Fruit fly (Drosophila melanogaster) ovary, adult (tissue): ENCODE results near the gene woc.
A peak's percentile ranks its signal among the peaks of the same experiment; 100 is the strongest.

Source experiments
- CG17801 ChIP-seq: fragments of 200-800 bp; optimal IDR thresholded peaks from 2 replicates; lab custom pipeline; 2019; ENCODE audit warnings: missing biosample characterization, mild to moderate bottlenecking, missing genetic modification characterization, moderate library complexity; ENCODE audit not compliant: partially characterized antibody

woc gene

DNA sequence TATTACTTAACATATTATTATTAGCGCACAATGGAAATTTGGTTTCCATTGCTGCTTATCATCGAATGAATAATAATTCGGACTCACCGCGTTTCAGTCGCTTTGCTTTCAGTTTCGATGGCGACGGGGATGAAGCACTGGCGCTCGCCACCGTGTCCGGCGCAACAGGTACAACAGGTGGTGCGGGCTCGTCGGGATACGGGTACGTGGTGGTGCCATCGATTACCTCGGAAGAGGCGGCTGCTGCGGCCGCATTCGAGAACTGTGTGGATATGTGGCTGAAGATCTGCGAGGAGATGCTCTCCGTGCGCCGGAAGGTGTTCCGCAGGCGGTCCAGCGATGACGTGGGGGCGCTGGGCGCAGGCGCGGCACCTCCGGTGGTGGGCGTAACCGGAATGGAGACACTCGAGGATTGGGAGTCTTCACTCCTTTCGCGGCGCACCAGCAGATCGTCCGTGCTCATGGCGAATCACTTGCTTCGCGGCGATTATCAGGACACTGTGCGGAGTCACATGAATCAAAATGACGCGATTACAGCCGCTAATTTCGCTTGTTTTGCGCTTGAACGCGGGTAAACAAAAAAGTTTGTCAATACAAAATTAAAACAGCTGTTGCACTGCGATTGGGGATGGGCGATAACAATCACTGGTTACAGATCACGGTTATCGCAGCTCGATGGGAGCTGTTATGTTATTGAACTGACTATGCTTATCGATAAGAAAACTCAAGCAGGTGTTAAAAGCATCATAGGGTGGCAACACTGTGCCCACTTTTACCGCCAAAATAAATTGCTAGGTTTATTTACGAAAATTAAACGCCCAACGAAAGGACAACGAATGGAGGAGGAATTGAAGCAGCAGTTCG is 25.2 kb downstream of the woc start, which contains the start of the genes CG31064 and PolA2:
CG31064 (minus strand) TSS at position 648 of the 864 bp plus-strand sequence.
PolA2 (plus strand) TSS at position 726 of the 864 bp plus-strand sequence.
- peak; percentile 5 for TF ChIP-seq CG17801

DNA sequence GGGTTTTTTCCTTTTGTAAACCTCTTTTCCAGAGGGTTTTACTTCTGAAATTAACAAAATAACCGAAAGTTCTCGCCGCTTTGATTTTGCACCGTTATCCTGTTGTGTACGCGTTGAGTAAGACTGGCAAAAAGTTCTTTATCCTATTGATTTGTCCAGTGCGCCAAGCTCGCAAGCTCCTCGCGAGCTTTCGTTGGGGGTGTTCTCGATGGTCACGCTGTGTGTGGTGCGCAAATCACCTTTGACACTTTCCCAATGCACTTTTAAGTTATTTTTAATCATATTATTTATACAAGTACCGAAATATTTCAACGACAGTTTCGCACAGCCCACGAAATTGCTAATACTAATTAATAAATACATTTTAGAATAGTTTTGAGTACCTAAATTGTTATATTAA is 25.9 kb downstream of the woc start:
- no peak for TF ChIP-seq CG17801

DNA sequence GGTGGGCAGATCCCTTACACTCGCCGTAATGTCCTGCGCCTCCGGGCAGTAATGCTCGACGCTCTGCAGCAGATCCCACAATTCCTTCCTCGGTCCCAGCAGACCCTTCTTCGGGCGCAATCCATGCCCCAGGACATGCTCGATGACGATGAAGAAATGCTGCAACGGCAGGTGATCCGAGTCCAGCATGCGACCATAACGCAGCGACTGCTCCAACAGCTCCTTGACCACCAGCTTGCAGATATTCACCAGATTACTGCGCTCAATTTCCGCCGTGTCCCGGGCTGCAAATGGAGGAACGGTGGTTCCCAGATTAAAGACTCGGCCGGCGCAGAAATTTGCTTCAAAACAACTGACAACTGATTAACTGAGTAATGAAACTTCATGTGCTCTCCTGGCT is 30.5 kb downstream of the woc start, which contains the start of gene CG31068:
CG31068 (plus strand) TSS at position 301 of the 400 bp plus-strand sequence.
- TF ChIP-seq CG17801 = no peak

DNA sequence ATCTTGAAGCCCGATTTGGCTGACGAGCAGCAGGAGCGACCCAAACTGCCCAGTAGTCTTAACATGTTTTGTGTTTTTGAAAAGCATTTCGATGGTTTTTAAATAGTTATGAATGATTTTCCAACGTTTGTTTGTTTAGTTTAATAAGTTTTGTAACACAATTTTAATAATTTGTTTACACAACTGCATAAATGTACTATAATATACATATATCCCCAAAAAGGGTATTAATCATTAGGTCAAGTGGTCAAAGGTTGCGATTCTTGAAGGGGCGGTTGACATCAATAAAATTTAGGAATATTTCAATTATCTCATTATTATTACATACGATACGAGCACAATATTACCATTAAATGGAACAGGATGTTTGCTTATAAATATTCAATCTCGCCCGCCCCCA is 34.5 kb downstream of the woc start, which contains the start of gene CG42814:
CG42814 (minus strand) TSS at position 101 of the 400 bp plus-strand sequence.
- no peak for TF ChIP-seq CG17801

DNA sequence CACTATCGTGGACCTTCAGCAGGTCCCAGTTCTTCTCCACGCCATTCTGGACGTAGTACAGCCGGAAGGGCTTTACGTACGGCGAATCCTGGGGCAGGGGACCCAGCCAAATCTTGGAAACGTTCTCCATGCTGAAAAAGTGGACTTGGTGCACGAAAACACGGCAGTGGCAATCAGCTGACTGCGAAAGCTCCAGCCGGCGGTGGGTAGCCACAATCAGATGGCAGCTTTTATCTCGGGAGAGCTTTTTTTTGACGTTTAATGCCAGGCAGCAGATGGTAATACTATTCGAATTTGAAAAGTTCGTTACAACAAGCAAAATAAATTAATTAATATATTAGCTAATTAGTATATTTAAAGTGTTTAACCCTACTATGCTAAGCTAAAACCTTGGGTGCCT is 35.5 kb downstream of the woc start, which contains the start of gene CG42813:
CG42813 (minus strand) TSS at position 220 of the 400 bp plus-strand sequence.
- TF ChIP-seq CG17801 = no peak

DNA sequence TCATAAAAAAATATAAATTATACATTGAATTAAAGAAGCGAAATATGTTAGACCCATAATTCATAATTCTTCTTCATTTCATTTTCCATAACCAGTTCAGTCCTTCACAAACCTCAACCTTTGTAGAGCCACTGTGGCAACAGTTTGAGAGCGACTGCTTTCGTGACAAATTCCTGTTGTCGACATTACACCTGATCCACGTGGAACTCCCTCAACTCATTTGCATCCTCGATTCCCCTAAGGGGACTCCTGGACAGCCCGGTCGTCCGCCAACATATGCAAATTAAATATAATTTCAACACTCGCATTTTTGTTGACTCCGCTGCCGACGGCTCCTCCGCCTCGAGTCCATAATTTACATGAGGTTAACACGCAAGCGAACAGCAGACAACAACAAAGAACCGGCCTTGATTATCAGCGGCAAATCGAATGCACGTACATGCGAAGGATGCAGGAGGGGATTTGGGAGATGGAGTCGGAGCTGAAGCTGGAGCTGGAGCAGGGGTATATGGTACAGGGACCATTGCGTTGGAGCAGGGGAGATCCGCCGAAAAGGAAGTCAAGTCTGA is 37.7 kb downstream of the woc start:
- TF ChIP-seq CG17801 = no peak

DNA sequence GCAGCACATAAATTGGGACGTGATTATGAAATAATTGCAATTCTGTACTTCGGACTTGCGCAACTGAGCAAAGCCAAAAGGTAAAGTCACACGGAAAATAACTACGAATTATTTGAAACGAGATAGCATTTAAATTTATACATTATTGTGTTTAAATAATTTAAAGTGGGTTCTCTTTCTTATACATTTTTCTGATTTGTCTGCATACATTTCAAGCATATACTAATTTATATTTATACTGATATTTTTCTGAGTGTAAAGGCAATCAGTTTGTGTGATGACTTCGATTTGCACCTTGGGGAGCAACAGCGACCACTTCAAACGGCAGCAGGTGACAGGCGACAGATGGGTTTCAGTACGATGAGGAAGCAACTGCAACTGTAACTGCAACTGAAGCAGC is 38.4 kb downstream of the woc start:
- TF ChIP-seq CG17801 = no peak

DNA sequence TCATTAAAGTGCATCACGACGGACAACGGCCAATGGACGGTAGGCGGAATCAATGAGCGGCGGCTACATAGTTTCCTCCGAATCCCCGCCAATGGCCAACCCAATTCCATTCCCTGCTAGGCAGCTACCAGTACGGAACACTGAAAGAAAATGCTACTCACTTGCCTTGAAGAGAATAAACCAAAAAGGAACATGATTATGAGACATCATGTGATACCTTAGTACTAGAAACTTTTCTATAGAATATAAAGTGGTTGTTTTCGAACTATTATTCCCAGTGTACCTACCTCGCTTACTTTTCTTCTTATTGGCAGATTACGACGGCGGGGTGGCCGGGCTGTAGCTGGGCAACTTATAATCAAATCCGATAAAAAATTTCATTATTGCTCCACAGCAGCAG is 39.1 kb downstream of the woc start:
- no peak for TF ChIP-seq CG17801

DNA sequence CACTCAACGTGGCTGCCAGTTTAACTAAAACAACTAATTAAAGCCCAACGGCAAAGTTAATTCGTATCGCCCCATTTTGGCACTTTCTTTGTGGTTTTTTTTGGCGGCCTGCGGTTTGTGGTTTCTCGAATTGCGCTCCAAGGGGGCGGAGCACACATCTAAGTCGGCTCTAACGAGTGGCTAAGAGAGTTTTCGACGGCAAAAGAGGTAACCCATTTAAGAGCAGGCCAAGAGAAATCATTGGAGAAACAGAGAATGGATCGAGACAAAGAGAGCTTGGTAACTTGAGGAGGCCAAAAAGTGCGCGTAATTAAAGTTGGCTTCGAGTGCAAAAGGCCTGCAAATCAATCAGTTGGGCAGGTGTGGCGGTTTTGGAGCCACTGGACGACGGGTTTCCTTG is 40.8 kb downstream of the woc start:
- TF ChIP-seq CG17801 = no peak

DNA sequence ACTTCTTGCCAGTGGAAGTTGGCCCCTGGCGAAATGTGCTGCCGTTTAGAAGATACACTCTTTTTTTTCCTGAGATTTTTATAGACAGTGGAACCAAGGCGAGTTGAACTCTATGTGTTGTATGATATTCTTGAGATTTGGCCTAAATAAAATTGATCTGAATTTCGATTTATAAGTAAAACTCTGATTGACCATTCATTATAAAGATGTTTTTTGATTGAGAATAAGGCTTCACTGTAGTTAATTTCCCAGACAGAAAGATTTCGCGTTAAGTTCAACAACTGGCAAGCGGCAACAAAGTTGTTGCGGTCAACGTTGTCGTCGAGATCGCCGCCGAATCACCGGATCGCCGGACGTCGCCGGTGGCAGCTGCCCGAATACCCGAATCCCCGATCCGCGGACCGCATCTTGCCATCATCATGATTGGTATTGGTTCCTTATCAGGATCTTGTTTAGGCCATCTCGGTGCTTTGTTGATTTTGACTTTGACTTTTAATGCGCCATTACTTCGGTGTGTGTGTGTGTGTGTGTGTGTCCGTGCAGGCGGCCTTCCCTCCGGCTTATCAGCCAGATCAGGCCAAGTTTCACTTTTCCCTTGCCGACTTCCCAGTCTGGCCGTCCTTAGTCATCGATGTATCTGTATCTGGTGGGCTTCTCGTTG is 41.7 kb downstream of the woc start:
- TF ChIP-seq CG17801 = no peak

DNA sequence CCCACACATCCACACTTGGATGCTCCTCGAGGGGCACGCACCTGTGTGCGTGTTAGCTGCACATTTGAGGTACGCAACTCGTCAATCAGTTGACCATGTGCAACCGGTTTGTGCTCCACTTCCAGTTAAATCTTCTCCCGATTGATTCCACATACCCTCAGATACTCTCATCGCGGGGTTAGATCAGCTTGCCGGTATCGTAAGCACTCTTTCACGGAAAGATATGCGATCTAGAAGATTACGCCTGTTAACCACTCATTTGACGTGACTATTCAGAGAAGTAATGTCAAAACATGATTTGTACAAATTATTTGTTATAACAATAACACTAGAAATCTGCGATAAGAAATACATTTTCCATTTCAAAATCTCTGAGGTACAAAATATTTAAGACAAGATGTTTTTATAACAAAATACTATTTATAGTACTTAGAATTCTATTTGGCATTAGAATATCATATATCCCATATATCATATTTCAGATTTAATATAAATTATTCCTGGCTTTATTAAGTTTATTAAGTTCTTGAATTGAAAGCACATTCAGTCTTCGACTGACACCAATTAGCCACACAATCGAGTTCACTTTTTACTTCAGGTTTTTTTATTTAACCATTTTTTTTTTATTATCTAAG is 42.9 kb downstream of the woc start:
- TF ChIP-seq CG17801 = no peak

DNA sequence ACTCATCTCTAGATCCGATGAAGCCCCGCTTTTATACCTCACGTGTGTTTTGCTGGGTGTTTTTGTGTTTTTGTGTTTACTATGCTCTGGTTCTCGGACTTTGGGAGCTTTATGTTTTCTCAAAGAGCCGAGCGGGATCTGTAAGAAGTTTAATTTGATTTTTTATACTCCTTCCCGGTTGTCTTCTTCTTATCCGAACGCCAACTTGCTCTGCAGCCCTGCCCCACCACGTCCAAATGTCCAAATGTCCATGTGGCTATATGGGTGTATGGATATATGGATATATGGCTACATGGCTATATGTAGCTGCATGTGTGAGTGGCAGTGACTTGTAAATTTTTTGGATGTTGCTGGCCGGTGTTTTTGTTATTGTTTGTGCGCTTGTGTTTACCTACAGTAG is 45.0 kb downstream of the woc start:
- no peak for TF ChIP-seq CG17801

DNA sequence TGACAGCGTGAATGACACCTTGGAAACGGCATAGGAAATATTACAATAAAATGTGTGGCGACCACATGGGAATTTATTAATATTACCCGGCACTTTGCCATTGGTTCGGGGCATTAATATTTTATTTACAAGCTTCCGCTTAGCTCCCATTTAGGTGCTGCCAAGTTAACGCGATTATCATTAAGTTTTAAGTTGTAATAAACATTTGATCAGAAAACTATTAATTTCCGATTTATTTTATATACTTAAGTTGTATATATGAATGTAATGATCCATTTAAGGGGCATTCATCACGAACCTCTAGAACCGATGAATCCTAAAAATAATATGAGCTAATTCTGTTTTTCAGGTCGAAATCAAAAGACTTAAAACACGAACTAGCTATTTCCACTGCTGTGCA is 45.6 kb downstream of the woc start:
- TF ChIP-seq CG17801 = no peak

DNA sequence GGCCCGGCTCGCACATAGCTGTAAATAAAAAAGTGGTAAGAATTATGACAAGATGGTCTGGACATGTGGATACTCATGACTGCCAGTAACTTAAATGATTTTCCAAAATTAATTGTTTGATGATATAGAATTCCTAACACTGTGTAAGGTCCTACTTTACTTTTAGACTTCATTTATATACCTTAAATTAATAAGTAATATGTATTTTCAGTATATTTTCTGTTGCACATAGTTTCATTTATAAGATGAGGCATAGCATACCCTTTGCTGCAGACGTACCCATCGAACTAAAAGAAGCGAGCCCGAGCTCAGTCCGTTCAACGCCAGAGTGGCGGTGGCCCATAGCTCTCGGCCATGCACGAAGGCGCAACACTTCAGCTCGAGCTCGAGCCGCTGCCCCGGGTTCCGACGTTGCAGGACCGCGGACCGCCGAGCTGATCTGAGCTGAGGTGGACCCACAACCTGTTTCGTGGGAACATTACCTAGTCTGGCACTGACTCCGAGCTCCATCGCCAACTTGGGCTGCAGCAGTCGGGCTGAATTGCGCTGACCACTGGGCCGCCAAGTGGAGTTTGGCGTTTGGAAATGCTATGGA is 46.3 kb downstream of the woc start:
- no peak for TF ChIP-seq CG17801

DNA sequence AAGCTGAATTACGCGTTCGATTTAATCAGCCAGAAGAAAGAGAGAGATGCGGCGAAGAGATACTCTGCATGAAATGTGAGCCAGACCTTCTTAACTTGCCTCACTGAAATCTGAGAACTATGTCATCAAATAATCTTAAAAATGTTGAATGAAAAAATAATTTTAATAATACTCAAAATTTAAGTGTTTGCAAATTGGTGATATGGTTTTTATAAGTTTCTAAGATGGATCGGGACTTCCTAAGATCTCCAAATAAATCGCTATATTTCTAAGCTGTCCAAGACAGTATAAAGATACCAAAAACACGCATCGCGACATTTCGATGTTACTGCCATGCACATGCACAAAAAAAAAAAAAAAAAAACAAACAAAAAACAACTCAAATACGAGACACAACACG is 48.9 kb downstream of the woc start:
- TF ChIP-seq CG17801 = no peak

DNA sequence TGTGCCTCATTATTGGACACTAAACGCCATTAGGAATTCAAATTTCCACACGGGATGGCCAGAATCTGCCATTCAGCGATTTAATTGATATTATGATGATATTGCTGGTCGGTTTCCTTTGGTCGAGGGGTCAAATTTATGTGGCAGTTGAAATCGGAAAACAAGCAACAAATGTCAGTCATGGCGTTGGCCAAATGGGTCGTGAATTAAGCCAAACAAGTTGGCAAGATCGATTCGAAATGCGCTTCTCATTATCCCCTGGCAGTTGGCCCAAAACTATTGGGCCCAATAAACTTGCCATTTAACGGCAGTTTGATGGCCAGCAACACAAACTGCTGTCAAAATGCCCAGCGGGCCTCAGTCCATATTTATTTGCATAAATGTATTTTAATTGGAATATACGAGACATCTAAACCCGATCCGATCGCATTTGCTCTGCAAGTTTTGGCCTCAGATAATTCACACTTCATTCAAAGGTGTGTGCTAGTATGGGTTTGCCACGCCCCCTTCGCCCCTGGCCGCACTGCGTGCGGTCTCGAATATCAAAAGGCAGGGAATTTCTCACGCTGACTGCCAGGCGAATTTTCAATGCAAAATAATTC is 50.8 kb downstream of the woc start:
- TF ChIP-seq CG17801 = no peak
